Worm (Caenorhabditis elegans): Measurements from ENCODE around the gene F46F2.3.

The F46F2.3 gene

DNA sequence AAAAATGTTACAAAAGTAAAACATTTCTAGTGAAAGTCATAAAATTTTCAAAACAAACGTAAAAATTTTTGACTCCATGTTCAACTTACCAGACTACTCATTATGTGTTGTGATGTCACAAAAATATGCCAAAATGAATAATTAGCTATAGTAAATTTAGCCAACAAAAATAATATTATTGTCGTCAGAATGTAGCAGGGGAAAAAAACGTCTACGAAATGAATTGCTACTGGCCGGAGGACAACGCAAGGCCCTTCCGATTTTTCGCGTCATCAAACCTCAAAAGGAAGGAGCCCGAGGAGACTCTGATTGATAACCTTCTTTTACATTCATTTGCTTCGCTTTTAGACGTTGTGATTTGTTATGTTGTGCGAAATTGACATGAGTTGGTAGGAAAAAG is 42.8 kb upstream of the F46F2.3 start, which contains the start of gene ser-2:
TSS of gene ser-2 (minus strand) at position 101 of the 400 bp plus-strand sequence.
- no peak for TF ChIP-seq lin-14 (GFP tag; optimal IDR thresholded peaks at IDR 0.05)
- no peak for TF ChIP-seq egl-27 (tag; optimal IDR thresholded peaks at IDR 0.05)
- TF ChIP-seq mef-2 (tag; optimal IDR thresholded peaks at IDR 0.05), result no peak
- TF ChIP-seq tlp-1 (tag; optimal IDR thresholded peaks at IDR 0.05), result no peak
- TF ChIP-seq pag-3 (tag; optimal IDR thresholded peaks at IDR 0.05; ENCODE audit: borderline replicate concordance, insufficient read depth), result no peak
- no peak for TF ChIP-seq aly-2 (tag; optimal IDR thresholded peaks at IDR 0.05)
- no peak for TF ChIP-seq efl-1 (optimal IDR thresholded peaks at IDR 0.05)
- no peak for TF ChIP-seq efl-1 (GFP tag; optimal IDR thresholded peaks at IDR 0.05 in 1 of 2)

ce11 chrX:15300002-15300401 is 39.9 kb upstream of the F46F2.3 start:
- TF ChIP-seq fkh-8 (tag; optimal IDR thresholded peaks at IDR 0.05) (no peak), nhr-28 (tag; optimal IDR thresholded peaks at IDR 0.05) (no peak), unc-30 (tag; optimal IDR thresholded peaks at IDR 0.05) (no peak), xbp-1 (tag; optimal IDR thresholded peaks at IDR 0.05) (no peak), fos-1 (tag; optimal IDR thresholded peaks at IDR 0.05) (no peak), nhr-76 (tag; optimal IDR thresholded peaks at IDR 0.05) (no peak), lir-3 (tag; optimal IDR thresholded peaks at IDR 0.05; ENCODE audit: poor library complexity) (no peak), pag-3 (tag; optimal IDR thresholded peaks at IDR 0.05; ENCODE audit: borderline replicate concordance, insufficient read depth) (no peak), lin-13 (GFP tag; optimal IDR thresholded peaks at IDR 0.05) (no peak), skn-1 (tag; optimal IDR thresholded peaks at IDR 0.05) (no peak), tlp-1 (tag; optimal IDR thresholded peaks at IDR 0.05) (no peak), egl-13 (tag; optimal IDR thresholded peaks at IDR 0.05) (no peak), efl-3 (GFP tag; optimal IDR thresholded peaks at IDR 0.05) (no peak), unc-86 (tag; optimal IDR thresholded peaks at IDR 0.05) (no peak), rnt-1 (tag; optimal IDR thresholded peaks at IDR 0.05) (no peak), sptf-1 (tag; optimal IDR thresholded peaks at IDR 0.05) (no peak), Y116A8C.19 (tag; optimal IDR thresholded peaks at IDR 0.05; ENCODE audit: borderline replicate concordance) (no peak)

ce11 chrX:15297396-15297827 is 37.3 kb upstream of the F46F2.3 start:
- TF ChIP-seq nhr-20 (tag; optimal IDR thresholded peaks at IDR 0.05) (peak; percentile 38), dsc-1 (tag; optimal IDR thresholded peaks at IDR 0.05) (peak; percentile 26), nhr-19 (GFP tag; conservative IDR thresholded peaks at IDR 0.05) (peak; percentile 47), lsy-2 (tag; optimal IDR thresholded peaks at IDR 0.05) (peak; percentile 13 to 39), tbx-2 (tag; optimal IDR thresholded peaks at IDR 0.05) (peak; percentile 6), dpl-1 (GFP tag; optimal IDR thresholded peaks at IDR 0.05) (no peak), rnt-1 (tag; optimal IDR thresholded peaks at IDR 0.05) (peak; percentile 45), swsn-7 (tag; optimal IDR thresholded peaks at IDR 0.05) (peak; percentile 25), ztf-11 (tag; optimal IDR thresholded peaks at IDR 0.05) (no peak), mdl-1 (tag; optimal IDR thresholded peaks at IDR 0.05) (peak in 1 of 2 experiments; percentile 36), nhr-85 (tag) (peak; percentile 26), mep-1 (tag; optimal IDR thresholded peaks at IDR 0.05) (peak; percentile 52), lir-3 (tag; optimal IDR thresholded peaks at IDR 0.05; ENCODE audit: poor library complexity) (peak; percentile 22), elt-3 (tag; optimal IDR thresholded peaks at IDR 0.05) (peak in 1 of 6 experiments; percentile 30), fos-1 (tag; optimal IDR thresholded peaks at IDR 0.05) (peak; percentile 4), elt-2 (tag; optimal IDR thresholded peaks at IDR 0.05) (peak; percentile 15), nhr-47 (tag; optimal IDR thresholded peaks at IDR 0.05) (peak; percentile 56), irx-1 (tag; optimal IDR thresholded peaks at IDR 0.05) (peak; percentile 5), aly-2 (tag; optimal IDR thresholded peaks at IDR 0.05) (no peak), unc-86 (tag; optimal IDR thresholded peaks at IDR 0.05) (no peak), lin-14 (GFP tag; optimal IDR thresholded peaks at IDR 0.05) (peak; percentile 10), ceh-82 (tag; optimal IDR thresholded peaks at IDR 0.05) (no peak), C16A3.4 (tag; optimal IDR thresholded peaks at IDR 0.05) (peak; percentile 8), sox-4 (tag; optimal IDR thresholded peaks at IDR 0.05) (no peak), unc-98 (GFP tag; IDR thresholded peaks at IDR 0.05) (no peak), nhr-71 (tag; optimal IDR thresholded peaks at IDR 0.05) (peak; percentile 52), snu-23 (GFP tag; optimal IDR thresholded peaks at IDR 0.05) (peak; percentile 45), lin-35 (GFP tag; optimal IDR thresholded peaks at IDR 0.05) (peak in 1 of 2 experiments; percentile 40), nhr-90 (tag; optimal IDR thresholded peaks at IDR 0.05; ENCODE audit: poor library complexity) (peak; percentile 60), isw-1 (GFP tag; IDR thresholded peaks at IDR 0.05) (no peak)
